Fruit fly (Drosophila melanogaster) whole organism, embryonic: ENCODE measurements around the gene Rok.

Source experiments
- Atf-2 ChIP-seq: fragments of 200-800 bp; sonication (Bioruptor generic); optimal IDR thresholded peaks from 2 replicates; lab custom pipeline; 2016; ENCODE audit warnings: missing biosample characterization, missing genetic modification characterization
- CG10147 ChIP-seq: fragments of 200-800 bp; sonication (Bioruptor generic); optimal IDR thresholded peaks from 2 replicates; lab custom pipeline; 2019; ENCODE audit warnings: missing biosample characterization, mild to moderate bottlenecking, missing genetic modification characterization, moderate library complexity
- CG10267 ChIP-seq: fragments of 200-800 bp; sonication (Bioruptor generic); optimal IDR thresholded peaks from 2 replicates; lab custom pipeline; 2018; ENCODE audit warnings: missing biosample characterization, mild to moderate bottlenecking, missing genetic modification characterization, moderate library complexity
- CG10959 ChIP-seq: fragments of 200-800 bp; sonication (Bioruptor generic); IDR thresholded peaks from 2 replicates; pipeline ENCODE4 v1.3.6; 2022; ENCODE audit warnings: missing biosample characterization, missing genetic modification characterization
- CG11456 ChIP-seq: fragments of 200-800 bp; sonication (Bioruptor generic); IDR thresholded peaks from 3 replicates; pipeline ENCODE4 v1.3.6; 2022; ENCODE audit warnings: missing biosample characterization, missing genetic modification characterization
- CG12942 ChIP-seq: fragments of 200-800 bp; sonication (Bioruptor generic); optimal IDR thresholded peaks from 3 replicates; lab custom pipeline; 2016; ENCODE audit warnings: missing biosample characterization, missing genetic modification characterization
- CG13123 ChIP-seq: fragments of 200-800 bp; sonication (Bioruptor generic); optimal IDR thresholded peaks from 2 replicates; lab custom pipeline; 2016; ENCODE audit warnings: missing biosample characterization, missing genetic modification characterization
- CG14710 ChIP-seq: fragments of 200-800 bp; sonication (Bioruptor generic); optimal IDR thresholded peaks from 3 replicates; lab custom pipeline; 2019; ENCODE audit warnings: missing biosample characterization, mild to moderate bottlenecking, missing genetic modification characterization, moderate library complexity
- CG15514 ChIP-seq: fragments of 200-800 bp; sonication (Bioruptor generic); optimal IDR thresholded peaks from 3 replicates; lab custom pipeline; 2017; ENCODE audit warnings: missing biosample characterization, missing genetic modification characterization, mild to moderate bottlenecking, moderate library complexity, missing genetic modification reagents
- CG17328 ChIP-seq: fragments of 200-800 bp; sonication (Bioruptor generic); IDR thresholded peaks from 2 replicates; pipeline ENCODE4 v1.3.6; 2022; ENCODE audit warnings: missing biosample characterization, missing genetic modification characterization
- CG17361 ChIP-seq: fragments of 200-800 bp; sonication (Bioruptor generic); IDR thresholded peaks from 3 replicates; pipeline ENCODE4 v1.3.6; 2022; ENCODE audit warnings: missing biosample characterization, missing genetic modification characterization
- CG2202 ChIP-seq: fragments of 200-800 bp; sonication (Bioruptor generic); optimal IDR thresholded peaks from 2 replicates; lab custom pipeline; 2018; ENCODE audit warnings: missing biosample characterization, mild to moderate bottlenecking, missing genetic modification characterization
- CG2875 ChIP-seq: fragments of 200-800 bp; sonication (Bioruptor generic); optimal IDR thresholded peaks from 2 replicates; lab custom pipeline; 2017; ENCODE audit warnings: missing biosample characterization, mild to moderate bottlenecking, missing genetic modification characterization, missing genetic modification reagents
- CG31388 ChIP-seq: fragments of 200-800 bp; sonication (Bioruptor generic); optimal IDR thresholded peaks from 2 replicates; lab custom pipeline; 2016; ENCODE audit warnings: missing biosample characterization, missing genetic modification characterization
- CG4617 ChIP-seq: fragments of 200-800 bp; sonication (Bioruptor generic); optimal IDR thresholded peaks from 3 replicates; lab custom pipeline; 2016; ENCODE audit warnings: missing biosample characterization, missing genetic modification characterization, borderline replicate concordance
- CG5180 ChIP-seq: fragments of 200-800 bp; sonication (Bioruptor generic); optimal IDR thresholded peaks from 3 replicates; lab custom pipeline; 2017; ENCODE audit warnings: missing biosample characterization, missing genetic modification characterization, mild to moderate bottlenecking, moderate library complexity, missing genetic modification reagents
- CG7271 ChIP-seq: fragments of 200-800 bp; sonication (Bioruptor generic); optimal IDR thresholded peaks from 2 replicates; lab custom pipeline; 2018; ENCODE audit warnings: missing biosample characterization, mild to moderate bottlenecking, missing genetic modification characterization, moderate library complexity
- CG7556 ChIP-seq: fragments of 200-800 bp; sonication (Bioruptor generic); optimal IDR thresholded peaks from 2 replicates; lab custom pipeline; 2017; ENCODE audit warnings: missing biosample characterization, mild to moderate bottlenecking, missing genetic modification characterization
- CG9797 ChIP-seq: fragments of 200-800 bp; sonication (Bioruptor generic); optimal IDR thresholded peaks from 3 replicates; lab custom pipeline; 2018; ENCODE audit warnings: missing biosample characterization, mild to moderate bottlenecking, missing genetic modification characterization
- CG9817 ChIP-seq: fragments of 200-800 bp; sonication (Bioruptor generic); optimal IDR thresholded peaks from 2 replicates; lab custom pipeline; 2018; ENCODE audit warnings: missing biosample characterization, mild to moderate bottlenecking, missing genetic modification characterization, moderate library complexity
- CG9876 ChIP-seq: fragments of 200-800 bp; sonication (Bioruptor generic); optimal IDR thresholded peaks from 2 replicates; lab custom pipeline; 2016; ENCODE audit warnings: missing biosample characterization, missing genetic modification characterization
- CHES-1-like ChIP-seq: fragments of 200-800 bp; sonication (Bioruptor generic); optimal IDR thresholded peaks from 2 replicates; lab custom pipeline; 2016; ENCODE audit warnings: missing biosample characterization, missing genetic modification characterization
- D ChIP-seq, 2 experiments: fragments of 200-800 bp in 1 of 2; fragments of >200 bp in 1 of 2; sonication (Bioruptor generic) in 1 of 2; optimal IDR thresholded peaks; 2 replicates in 1 of 2; 3 replicates in 1 of 2; lab custom pipeline; 2017; ENCODE audit warnings: mild to moderate bottlenecking in 1 of 2, missing biosample characterization in 1 of 2, missing genetic modification characterization in 1 of 2, missing genetic modification reagents in 1 of 2
- Dip2 ChIP-seq: fragments of 200-800 bp; sonication (Bioruptor generic); IDR thresholded peaks from 2 replicates; pipeline ENCODE4 v1.3.6; 2022; ENCODE audit warnings: missing biosample characterization, missing genetic modification characterization
- Dll ChIP-seq: fragments of 200-800 bp; sonication (Bioruptor generic); IDR thresholded peaks from 4 replicates; pipeline ENCODE4 v1.3.6; 2022; ENCODE audit warnings: missing biosample characterization, missing genetic modification characterization; ENCODE audit not compliant: partially characterized antibody
- Fer1 ChIP-seq: fragments of 200-800 bp; sonication (Bioruptor generic); optimal IDR thresholded peaks from 2 replicates; lab custom pipeline; 2017; ENCODE audit warnings: missing biosample characterization, mild to moderate bottlenecking, missing genetic modification characterization
- Fer3 ChIP-seq: fragments of 200-800 bp; sonication (Bioruptor generic); optimal IDR thresholded peaks from 2 replicates; lab custom pipeline; 2018; ENCODE audit warnings: missing biosample characterization, mild to moderate bottlenecking, missing genetic modification characterization, moderate library complexity
- Spps ChIP-seq: fragments of 200-800 bp; sonication (Bioruptor generic); optimal IDR thresholded peaks from 2 replicates; lab custom pipeline; 2018; ENCODE audit warnings: missing biosample characterization, mild to moderate bottlenecking, missing genetic modification characterization
- bbx ChIP-seq: fragments of 200-800 bp; sonication (Bioruptor generic); IDR thresholded peaks from 2 replicates; pipeline ENCODE4 v1.3.6; 2022; ENCODE audit warnings: missing biosample characterization, missing genetic modification characterization; ENCODE audit not compliant: partially characterized antibody
- bowl ChIP-seq: fragments of 200-800 bp; sonication (Bioruptor generic); IDR thresholded peaks from 2 replicates; pipeline ENCODE4 v1.3.6; 2022; ENCODE audit warnings: missing biosample characterization, missing genetic modification characterization
- chinmo ChIP-seq: fragments of 200-800 bp; sonication (Bioruptor generic); IDR thresholded peaks from 4 replicates; pipeline ENCODE4 v1.3.6; 2022; ENCODE audit warnings: missing biosample characterization, missing genetic modification characterization; ENCODE audit not compliant: partially characterized antibody
- dan ChIP-seq: fragments of 200-800 bp; sonication (Bioruptor generic); IDR thresholded peaks from 2 replicates; pipeline ENCODE4 v1.3.6; 2022; ENCODE audit warnings: missing biosample characterization, missing genetic modification characterization
- dmrt99B ChIP-seq: fragments of 200-800 bp; sonication (Bioruptor generic); optimal IDR thresholded peaks from 2 replicates; lab custom pipeline; 2018; ENCODE audit warnings: missing biosample characterization, mild to moderate bottlenecking, missing genetic modification characterization, moderate library complexity
- dpn ChIP-seq, 2 experiments: fragments of 200-800 bp; sonication (Bioruptor generic); optimal IDR thresholded peaks; 3 replicates each; lab custom pipeline; 2016; ENCODE audit warnings: missing biosample characterization in 2 of 2, missing genetic modification characterization in 2 of 2
- esg ChIP-seq: fragments of 200-800 bp; sonication (Bioruptor generic); conservative IDR thresholded peaks from 2 replicates; pipeline ENCODE4 v1.3.6; 2022; ENCODE audit warnings: missing biosample characterization, missing genetic modification characterization
- ewg ChIP-seq: fragments of 200-800 bp; sonication (Bioruptor generic); optimal IDR thresholded peaks from 3 replicates; lab custom pipeline; 2017; ENCODE audit warnings: mild to moderate bottlenecking, missing biosample characterization, missing genetic modification reagents, missing genetic modification characterization
- fu2 ChIP-seq: fragments of 200-800 bp; sonication (Bioruptor generic); optimal IDR thresholded peaks from 2 replicates; lab custom pipeline; 2016; ENCODE audit warnings: missing biosample characterization, missing genetic modification characterization
- gcm ChIP-seq: fragments of 200-800 bp; sonication (Bioruptor generic); optimal IDR thresholded peaks from 2 replicates; lab custom pipeline; 2019; ENCODE audit warnings: missing biosample characterization, mild to moderate bottlenecking, missing genetic modification characterization, moderate library complexity
- inv ChIP-seq: fragments of 200-800 bp; sonication (Bioruptor generic); IDR thresholded peaks from 2 replicates; pipeline ENCODE4 v1.3.6; 2022; ENCODE audit warnings: missing biosample characterization, missing genetic modification characterization; ENCODE audit not compliant: partially characterized antibody
- jing ChIP-seq: fragments of 200-800 bp; sonication (Bioruptor generic); optimal IDR thresholded peaks from 2 replicates; lab custom pipeline; 2018; ENCODE audit warnings: missing biosample characterization, mild to moderate bottlenecking, missing genetic modification characterization
- knrl ChIP-seq: fragments of 200-800 bp; sonication (Bioruptor generic); IDR thresholded peaks from 3 replicates; pipeline ENCODE4 v1.3.6; 2022; ENCODE audit warnings: missing biosample characterization, missing genetic modification characterization; ENCODE audit not compliant: partially characterized antibody
- nerfin-2 ChIP-seq: fragments of 200-800 bp; sonication (Bioruptor generic); IDR thresholded peaks from 2 replicates; pipeline ENCODE4 v1.3.6; 2022; ENCODE audit warnings: missing biosample characterization, missing genetic modification characterization; ENCODE audit not compliant: partially characterized antibody
- onecut ChIP-seq: fragments of 200-800 bp; sonication (Bioruptor generic); IDR thresholded peaks from 2 replicates; pipeline ENCODE4 v1.3.6; 2022; ENCODE audit warnings: missing biosample characterization, missing genetic modification characterization
- rib ChIP-seq: fragments of 200-800 bp; sonication (Bioruptor generic); IDR thresholded peaks from 2 replicates; pipeline ENCODE4 v1.3.6; 2022; ENCODE audit warnings: missing biosample characterization, missing genetic modification characterization
- stwl ChIP-seq: fragments of 200-800 bp; sonication (Bioruptor generic); optimal IDR thresholded peaks from 3 replicates; lab custom pipeline; 2018; ENCODE audit warnings: missing biosample characterization, mild to moderate bottlenecking, missing genetic modification characterization, moderate library complexity
- sug ChIP-seq: fragments of 200-800 bp; optimal IDR thresholded peaks from 2 replicates; lab custom pipeline; 2019; ENCODE audit warnings: missing biosample characterization, mild to moderate bottlenecking, missing genetic modification characterization, moderate library complexity
- tll ChIP-seq, 2 experiments: fragments of 200-800 bp in 1 of 2; fragments of >200 bp in 1 of 2; sonication (Bioruptor generic) in 1 of 2; optimal IDR thresholded peaks; 2 replicates each; lab custom pipeline; 2017 to 2019; ENCODE audit warnings: missing biosample characterization in 2 of 2, missing genetic modification characterization in 2 of 2, mild to moderate bottlenecking in 1 of 2, moderate library complexity in 1 of 2
- yki ChIP-seq: fragments of >200 bp; optimal IDR thresholded peaks from 3 replicates; lab custom pipeline; 2018
- zen ChIP-seq: fragments of 200-800 bp; sonication (Bioruptor generic); optimal IDR thresholded peaks from 3 replicates; lab custom pipeline; 2018; ENCODE audit warnings: missing biosample characterization, mild to moderate bottlenecking, missing genetic modification characterization, moderate library complexity

Rok gene

DNA sequence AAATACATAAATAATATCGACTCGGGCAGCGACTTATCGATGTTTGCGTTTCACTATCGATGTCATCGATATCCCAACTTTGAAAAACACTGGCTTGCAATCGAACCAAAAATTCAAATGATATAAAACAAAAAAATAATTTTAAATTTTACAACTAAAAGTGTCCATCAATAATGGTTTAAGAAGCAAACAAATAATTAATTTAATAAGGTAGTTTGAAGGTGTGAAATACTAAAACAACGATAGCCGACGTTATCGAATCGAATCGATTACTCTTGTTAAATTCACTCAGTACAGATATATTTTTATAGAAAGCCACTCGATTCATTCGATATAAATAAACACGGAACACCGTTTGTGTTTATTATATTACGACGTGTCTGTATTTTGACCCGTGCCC is 43.8 kb downstream of the Rok start, which contains the start of the genes SMC3 and Ubc7 (continued):
- no peak for TF ChIP-seq CG11456
- no peak for TF ChIP-seq Dip2 (GFP tag; lab: Robert Waterston, UW)
- peak; percentile 45 for TF ChIP-seq CG15514
- TF ChIP-seq CG10147 (GFP tag; lab: Kevin White, UChicago): peak; percentile 20
- TF ChIP-seq Fer1 (GFP tag; lab: Kevin White, UChicago): no peak
- no peak for TF ChIP-seq ewg (GFP tag; lab: Kevin White, UChicago)
- TF ChIP-seq CG9817 (tag; lab: Kevin White, UChicago): no peak
- TF ChIP-seq zen (tag; lab: Kevin White, UChicago): no peak
- peak; percentile 88 for TF ChIP-seq inv (GFP tag; lab: Robert Waterston, UW)
- TF ChIP-seq CG5180: no peak
- TF ChIP-seq Atf-2 (GFP tag; lab: Kevin White, UChicago): no peak
- TF ChIP-seq CHES-1-like (GFP tag; lab: Kevin White, UChicago): no peak
- peak; percentile 27 for TF ChIP-seq sug (tag; lab: Kevin White, UChicago)
- no peak for TF ChIP-seq yki
- no peak for TF ChIP-seq CG31388
- TF ChIP-seq nerfin-2 (GFP tag; lab: Robert Waterston, UW): peak; percentile 97
- TF ChIP-seq CG10267: peak; percentile 38
- peak; percentile 81 for TF ChIP-seq bbx (GFP tag; lab: Robert Waterston, UW)
- peak; percentile 78 for TF ChIP-seq stwl (tag; lab: Kevin White, UChicago)
- no peak for TF ChIP-seq D (optimal IDR thresholded peaks at IDR 0.05; lab: Kevin White, UChicago)
- no peak for TF ChIP-seq D (GFP tag; optimal IDR thresholded peaks at IDR 0.05; lab: Kevin White, UChicago)
- TF ChIP-seq CG9797 (GFP tag; lab: Kevin White, UChicago): no peak
- TF ChIP-seq tll (GFP tag; optimal IDR thresholded peaks at IDR 0.05; lab: Kevin White, UChicago): no peak
- TF ChIP-seq gcm (GFP tag; lab: Kevin White, UChicago): no peak
- no peak for TF ChIP-seq CG2202 (tag; lab: Kevin White, UChicago)
- TF ChIP-seq dmrt99B (tag; lab: Kevin White, UChicago): no peak
- TF ChIP-seq dpn (GFP tag; optimal IDR thresholded peaks at IDR 0.05; lab: Kevin White, UChicago): no peak
- no peak for TF ChIP-seq CG7556 (GFP tag; lab: Kevin White, UChicago)
- no peak for TF ChIP-seq CG9876
- no peak for TF ChIP-seq dan (GFP tag; lab: Robert Waterston, UW)
- TF ChIP-seq chinmo (GFP tag; lab: Robert Waterston, UW): peak; percentile 94; the same call in 3 of the 4 replicates
- no peak for TF ChIP-seq CG10959 (GFP tag; lab: Robert Waterston, UW)
- TF ChIP-seq knrl (GFP tag; lab: Robert Waterston, UW): peak; percentile 86; the same call in 2 of the 3 replicates
- TF ChIP-seq Fer3: no peak
- TF ChIP-seq CG14710 (tag; lab: Kevin White, UChicago): peak; percentile 79
- TF ChIP-seq fu2 (GFP tag; lab: Kevin White, UChicago): no peak
- TF ChIP-seq CG13123 (GFP tag; lab: Kevin White, UChicago): no peak
- no peak for TF ChIP-seq CG17328 (GFP tag; lab: Robert Waterston, UW)
- TF ChIP-seq CG12942 (GFP tag; lab: Kevin White, UChicago): no peak
- TF ChIP-seq bowl (GFP tag; lab: Robert Waterston, UW): no peak
- TF ChIP-seq jing (GFP tag; lab: Kevin White, UChicago): no peak
- TF ChIP-seq esg (GFP tag; lab: Robert Waterston, UW): no peak
- TF ChIP-seq Spps: no peak
- TF ChIP-seq onecut: no peak
- TF ChIP-seq CG2875 (GFP tag; lab: Kevin White, UChicago): no peak
- peak; percentile 23 for TF ChIP-seq CG4617 (GFP tag; lab: Kevin White, UChicago)
- TF ChIP-seq CG17361 (GFP tag; lab: Robert Waterston, UW): peak; percentile 27; the same call in 1 of the 3 replicates
- TF ChIP-seq CG7271 (tag; lab: Kevin White, UChicago): no peak
- TF ChIP-seq Dll (GFP tag; lab: Robert Waterston, UW): peak; percentile 94
- no peak for TF ChIP-seq rib (GFP tag; lab: Robert Waterston, UW)
